Fruit fly (Drosophila melanogaster) whole organism, larva: ENCODE measurements around the gene iPLA2-VIA.

Source experiments
- noc ChIP-seq: fragments of 200-800 bp; sonication (Bioruptor generic); optimal IDR thresholded peaks from 3 replicates; lab custom pipeline; 2019; ENCODE audit warnings: missing biosample characterization, mild to moderate bottlenecking, missing genetic modification characterization, moderate library complexity

The iPLA2-VIA gene

dm6 chr3L:9856430-9857218 lies 7.5 kb downstream of the iPLA2-VIA start:
- no peak for TF ChIP-seq noc

DNA sequence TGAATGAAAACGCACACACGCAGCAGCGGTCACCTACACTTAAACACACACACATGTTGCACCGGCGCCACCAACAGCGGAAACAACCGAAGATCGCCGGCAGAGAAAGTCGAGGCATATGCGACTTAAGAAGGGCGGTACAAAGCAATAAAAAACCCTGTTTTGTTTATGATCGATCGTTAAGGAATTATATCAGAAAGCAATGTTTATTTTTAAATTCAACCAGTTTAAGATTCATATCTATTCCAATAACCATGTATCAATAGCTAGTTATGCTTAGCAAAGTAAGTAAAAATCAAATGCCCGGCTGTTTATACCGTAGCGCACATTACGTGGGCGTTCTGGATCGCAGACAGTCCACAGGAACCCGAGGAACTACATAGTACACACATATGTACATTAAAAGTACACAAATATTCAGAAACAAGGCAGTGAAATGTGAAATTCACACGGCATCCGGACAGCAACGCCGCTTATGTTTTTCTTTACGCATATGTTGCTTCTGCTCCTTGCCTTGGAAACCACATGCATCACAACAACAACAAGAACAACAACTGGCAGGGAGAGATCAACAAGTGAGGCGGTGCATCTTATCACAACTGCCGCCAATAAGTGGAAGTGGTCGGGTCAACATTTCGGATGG lies 8.2 kb downstream of the iPLA2-VIA start:
- TF ChIP-seq noc, result peak; percentile 85

DNA sequence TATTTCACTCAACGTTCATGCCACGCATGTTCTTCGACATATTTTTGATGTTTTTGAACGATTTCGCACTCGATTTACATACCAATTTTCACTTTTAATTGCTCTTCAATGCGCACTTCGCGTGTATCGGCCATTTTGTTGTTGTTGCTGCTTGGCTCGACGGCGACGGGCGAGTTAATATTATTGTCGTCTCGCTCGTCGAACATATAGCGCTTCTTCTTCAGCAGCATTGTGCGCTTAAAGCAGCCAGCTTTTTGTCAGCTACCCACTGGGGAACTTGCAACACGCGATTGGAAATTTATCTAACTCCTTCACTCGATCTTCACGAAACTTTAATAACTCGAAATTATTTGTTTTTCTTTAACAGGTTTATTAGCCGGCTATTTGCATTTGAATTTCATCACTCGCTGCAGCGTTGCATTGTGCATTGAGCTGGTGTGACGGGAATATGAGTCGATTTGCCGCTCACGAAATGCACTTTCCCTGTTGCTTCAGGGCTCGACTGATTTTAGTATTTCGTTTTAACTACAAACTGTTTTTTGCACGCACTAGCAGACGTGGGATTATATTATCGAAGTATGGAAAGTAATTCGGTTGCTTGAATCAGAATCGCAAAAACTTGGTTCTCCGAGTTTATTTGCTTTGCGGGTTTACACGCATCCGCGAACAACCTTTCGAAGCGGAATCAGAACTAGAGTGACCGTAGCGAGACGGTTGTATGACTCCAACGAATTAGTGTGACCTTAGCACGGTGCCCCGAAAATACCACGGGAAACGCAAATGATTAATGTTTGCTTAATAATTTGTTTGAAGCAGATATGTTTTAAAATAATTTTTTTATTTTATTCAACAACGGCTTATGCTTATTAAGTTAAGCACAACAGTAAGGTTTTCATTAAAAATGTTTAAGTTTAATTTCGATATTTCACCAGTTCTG lies 9.3 kb downstream of the iPLA2-VIA start, which contains the start of gene RasGAP1:
RasGAP1 (minus strand) TSS at position 703 of the 937 bp plus-strand sequence.
- TF ChIP-seq noc, result no peak

- no peak for TF ChIP-seq noc
Measured at dm6 chr3L:9853895-9854470, 10.2 kb downstream of the iPLA2-VIA start.

dm6 chr3L:9853140-9853746 lies 10.9 kb downstream of the iPLA2-VIA start:
- TF ChIP-seq noc, result no peak

dm6 chr3L:9851000-9851671 lies 13.0 kb downstream of the iPLA2-VIA start:
- no peak for TF ChIP-seq noc

dm6 chr3L:9850114-9850513 lies 14.0 kb downstream of the iPLA2-VIA start:
- TF ChIP-seq noc, result no peak

- TF ChIP-seq noc, result no peak
Measured at dm6 chr3L:9848744-9849143, 15.4 kb downstream of the iPLA2-VIA start.

DNA sequence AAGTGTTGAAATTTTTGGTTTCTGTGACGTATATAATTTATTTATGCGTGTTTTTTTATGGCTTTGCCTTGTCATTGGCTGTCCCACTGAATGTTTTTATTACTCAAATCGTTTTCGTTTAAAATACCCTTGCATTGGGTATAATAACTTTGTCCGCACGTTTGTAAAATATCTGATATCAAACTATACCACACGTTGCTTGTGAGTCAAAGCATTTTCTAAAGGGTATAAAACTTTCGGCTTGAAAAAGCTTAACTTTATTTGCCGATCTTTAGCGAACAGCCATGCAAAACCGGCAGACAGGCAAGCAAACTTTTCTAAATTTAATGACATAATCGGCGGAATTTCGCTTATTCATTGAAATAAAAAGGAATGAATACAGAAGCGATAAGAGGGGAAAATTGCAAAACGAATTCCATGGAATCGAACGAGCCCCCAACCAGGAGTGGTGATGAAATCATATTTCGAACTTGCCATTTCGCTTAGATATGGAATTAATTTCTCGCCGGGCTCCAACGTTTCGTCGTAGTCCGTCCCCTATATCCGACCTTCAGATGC lies 16.6 kb downstream of the iPLA2-VIA start:
- peak; percentile 82 for TF ChIP-seq noc

dm6 chr3L:9846577-9847342 lies 17.4 kb downstream of the iPLA2-VIA start:
- no peak for TF ChIP-seq noc

DNA sequence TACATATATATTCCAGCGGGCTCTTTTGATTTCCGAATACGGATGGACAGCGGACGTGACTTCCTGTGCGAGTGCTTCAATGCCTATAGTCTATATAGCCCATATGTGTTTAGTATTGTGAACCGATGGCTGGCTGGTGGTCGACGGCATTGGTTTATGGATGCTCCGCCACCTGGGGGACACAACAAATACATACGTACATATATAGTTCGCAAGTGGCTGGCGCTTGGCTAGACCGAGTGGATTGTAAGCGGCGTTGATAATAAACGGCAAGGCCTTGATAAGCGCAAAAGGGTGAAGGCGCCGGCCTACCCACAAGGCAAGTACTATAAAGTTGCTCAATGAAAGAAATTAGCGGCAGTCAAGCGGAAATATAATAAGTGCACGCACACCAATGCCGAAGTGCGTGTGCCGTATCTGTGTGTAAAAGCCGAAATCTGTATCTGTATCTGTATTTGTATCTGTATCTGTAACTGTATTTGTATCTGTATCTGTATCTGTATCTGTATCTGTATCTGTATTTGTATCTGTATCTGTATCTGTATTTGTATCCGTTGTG lies 18.1 kb downstream of the iPLA2-VIA start:
- no peak for TF ChIP-seq noc

dm6 chr3L:9842043-9842442 lies 22.1 kb downstream of the iPLA2-VIA start:
- TF ChIP-seq noc, result no peak

dm6 chr3L:9840710-9841109 lies 23.4 kb downstream of the iPLA2-VIA start:
- TF ChIP-seq noc, result no peak

DNA sequence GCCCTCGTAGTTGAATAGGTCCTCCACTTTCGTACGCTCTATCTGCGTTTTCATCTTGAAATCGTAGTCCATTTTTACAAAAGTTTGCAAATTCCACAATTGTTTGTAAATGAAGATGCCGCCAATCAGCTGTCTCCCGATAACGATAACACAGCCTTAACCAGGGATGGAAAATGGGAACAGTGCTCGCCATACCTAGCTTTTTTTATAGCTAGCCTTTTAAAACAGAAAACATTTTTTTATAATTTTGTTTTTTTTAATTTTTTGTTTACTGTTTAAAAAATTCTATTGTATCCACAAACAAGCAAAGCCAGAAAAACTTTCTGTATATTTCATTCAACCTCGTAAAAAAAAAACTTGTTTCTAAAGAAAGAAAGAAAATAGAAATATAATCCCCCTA lies 25.6 kb downstream of the iPLA2-VIA start, which contains the start of gene Cdk8:
Cdk8 (minus strand) TSS at position 137 of the 400 bp plus-strand sequence.
- no peak for TF ChIP-seq noc
